Fruit fly (Drosophila melanogaster): ENCODE measurements around the gene Cyp4ac1.

dm6 chr2L:5302284-5302683 is 38.5 kb downstream of the Cyp4ac1 start:
- TF ChIP-seq CTCF (optimal IDR thresholded peaks at IDR 0.05) (no peak), CG8478 (optimal IDR thresholded peaks at IDR 0.05) (no peak)
